Fruit fly (Drosophila melanogaster) whole organism, embryonic: ENCODE measurements around the gene snu.
A peak's percentile ranks its signal among the peaks of the same experiment; 100 is the strongest.

Experiments used
- ATbp ChIP-seq: fragments of 200-800 bp; sonication (Bioruptor generic); optimal IDR thresholded peaks from 2 replicates; lab custom pipeline; 2017; ENCODE audit warnings: missing biosample characterization, mild to moderate bottlenecking, missing genetic modification characterization, missing genetic modification reagents
- Ada2b ChIP-seq: fragments of 200-800 bp; sonication (Bioruptor generic); IDR thresholded peaks from 2 replicates; pipeline ENCODE4 v1.3.6; 2022; ENCODE audit warnings: missing biosample characterization, missing genetic modification characterization
- CG10366 ChIP-seq: fragments of 200-800 bp; sonication (Bioruptor generic); IDR thresholded peaks from 2 replicates; pipeline ENCODE4 v1.3.6; 2022; ENCODE audit warnings: missing biosample characterization, missing genetic modification characterization
- CG11560 ChIP-seq: fragments of 200-800 bp; sonication (Bioruptor generic); IDR thresholded peaks from 3 replicates; pipeline ENCODE4 v1.3.6; 2022; ENCODE audit warnings: missing biosample characterization, missing genetic modification characterization
- CG12071 ChIP-seq: fragments of 200-800 bp; sonication (Bioruptor generic); optimal IDR thresholded peaks from 3 replicates; lab custom pipeline; 2018; ENCODE audit warnings: missing biosample characterization, mild to moderate bottlenecking, missing genetic modification characterization
- CG12769 ChIP-seq: fragments of 200-800 bp; sonication (Bioruptor generic); optimal IDR thresholded peaks from 2 replicates; lab custom pipeline; 2019; ENCODE audit warnings: missing biosample characterization, mild to moderate bottlenecking, missing genetic modification characterization, moderate library complexity
- CG1602 ChIP-seq: fragments of 200-800 bp; sonication (Bioruptor generic); optimal IDR thresholded peaks from 3 replicates; lab custom pipeline; 2016; ENCODE audit warnings: missing biosample characterization, missing genetic modification characterization
- CG17568 ChIP-seq: fragments of 200-800 bp; sonication (Bioruptor generic); optimal IDR thresholded peaks from 2 replicates; lab custom pipeline; 2018; ENCODE audit warnings: missing biosample characterization, mild to moderate bottlenecking, missing genetic modification characterization, moderate library complexity
- CG18262 ChIP-seq: fragments of 200-800 bp; optimal IDR thresholded peaks from 3 replicates; lab custom pipeline; 2019; ENCODE audit warnings: missing biosample characterization, mild to moderate bottlenecking, missing genetic modification characterization, moderate library complexity
- CG18599 ChIP-seq: fragments of 200-800 bp; sonication (Bioruptor generic); optimal IDR thresholded peaks from 3 replicates; lab custom pipeline; 2017; ENCODE audit warnings: missing biosample characterization, missing genetic modification characterization, mild to moderate bottlenecking, moderate library complexity, missing genetic modification reagents
- CG18764 ChIP-seq: fragments of 200-800 bp; sonication (Bioruptor generic); optimal IDR thresholded peaks from 3 replicates; lab custom pipeline; 2016; ENCODE audit warnings: missing biosample characterization, missing genetic modification characterization
- CG31224 ChIP-seq: fragments of 200-800 bp; sonication (Bioruptor generic); IDR thresholded peaks from 2 replicates; pipeline ENCODE4 v1.3.6; 2022; ENCODE audit warnings: missing biosample characterization, missing genetic modification characterization
- CG3163 ChIP-seq: fragments of 200-800 bp; sonication (Bioruptor generic); optimal IDR thresholded peaks from 3 replicates; lab custom pipeline; 2016; ENCODE audit warnings: missing biosample characterization, missing genetic modification characterization
- CG5245 ChIP-seq: fragments of 200-800 bp; sonication (Bioruptor generic); optimal IDR thresholded peaks from 3 replicates; lab custom pipeline; 2016; ENCODE audit warnings: missing biosample characterization, missing genetic modification characterization
- CG6654 ChIP-seq: fragments of 200-800 bp; sonication (Bioruptor generic); optimal IDR thresholded peaks from 2 replicates; lab custom pipeline; 2017; ENCODE audit warnings: missing biosample characterization, mild to moderate bottlenecking, missing genetic modification characterization
- CG7372 ChIP-seq: fragments of 200-800 bp; sonication (Bioruptor generic); IDR thresholded peaks from 2 replicates; pipeline ENCODE4 v1.3.6; 2022; ENCODE audit warnings: missing biosample characterization, missing genetic modification characterization
- CG7745 ChIP-seq: fragments of 200-800 bp; sonication (Bioruptor generic); optimal IDR thresholded peaks from 2 replicates; lab custom pipeline; 2018; ENCODE audit warnings: missing biosample characterization, mild to moderate bottlenecking, missing genetic modification characterization, moderate library complexity
- CG8359 ChIP-seq: fragments of 200-800 bp; sonication (Bioruptor generic); optimal IDR thresholded peaks from 2 replicates; lab custom pipeline; 2017; ENCODE audit warnings: missing biosample characterization, mild to moderate bottlenecking, missing genetic modification characterization, borderline replicate concordance
- CG9609 ChIP-seq: fragments of 200-800 bp; sonication (Bioruptor generic); optimal IDR thresholded peaks from 3 replicates; lab custom pipeline; 2016; ENCODE audit warnings: missing biosample characterization, missing genetic modification characterization
- CG9817 ChIP-seq: fragments of 200-800 bp; sonication (Bioruptor generic); optimal IDR thresholded peaks from 2 replicates; lab custom pipeline; 2018; ENCODE audit warnings: missing biosample characterization, mild to moderate bottlenecking, missing genetic modification characterization, moderate library complexity
- Fer1 ChIP-seq: fragments of 200-800 bp; sonication (Bioruptor generic); optimal IDR thresholded peaks from 2 replicates; lab custom pipeline; 2017; ENCODE audit warnings: missing biosample characterization, mild to moderate bottlenecking, missing genetic modification characterization
- Hey ChIP-seq: fragments of 200-800 bp; sonication (Bioruptor generic); optimal IDR thresholded peaks from 3 replicates; lab custom pipeline; 2018; ENCODE audit warnings: missing biosample characterization, mild to moderate bottlenecking, missing genetic modification characterization
- Hsf ChIP-seq: fragments of 200-800 bp; sonication (Bioruptor generic); optimal IDR thresholded peaks from 3 replicates; lab custom pipeline; 2016; ENCODE audit warnings: missing biosample characterization, missing genetic modification characterization
- Nf-YB ChIP-seq: fragments of 200-800 bp; sonication (Bioruptor generic); optimal IDR thresholded peaks from 3 replicates; lab custom pipeline; 2019; ENCODE audit warnings: missing biosample characterization, mild to moderate bottlenecking, missing genetic modification characterization, moderate library complexity
- Pdp1 ChIP-seq, 2 experiments: fragments of 200-800 bp; sonication (Bioruptor generic); optimal IDR thresholded peaks; 3 replicates each; lab custom pipeline; 2016; ENCODE audit warnings: missing biosample characterization in 2 of 2, missing genetic modification characterization in 2 of 2, mild to moderate bottlenecking in 1 of 2, moderate library complexity in 1 of 2
- Sox102F ChIP-seq: fragments of 200-800 bp; sonication (Bioruptor generic); optimal IDR thresholded peaks from 2 replicates; lab custom pipeline; 2018; ENCODE audit warnings: missing biosample characterization, mild to moderate bottlenecking, missing genetic modification characterization, moderate library complexity
- ac ChIP-seq: fragments of 200-800 bp; sonication (Bioruptor generic); optimal IDR thresholded peaks from 3 replicates; lab custom pipeline; 2017; ENCODE audit warnings: missing biosample characterization, mild to moderate bottlenecking, missing genetic modification characterization
- al ChIP-seq: fragments of 200-800 bp; sonication (Bioruptor generic); IDR thresholded peaks from 2 replicates; pipeline ENCODE4 v1.3.6; 2022; ENCODE audit warnings: missing biosample characterization, missing genetic modification characterization
- ato ChIP-seq: fragments of 200-800 bp; sonication (Bioruptor generic); IDR thresholded peaks from 2 replicates; pipeline ENCODE4 v1.3.6; 2022; ENCODE audit warnings: missing biosample characterization, missing genetic modification characterization; ENCODE audit not compliant: partially characterized antibody
- bab2 ChIP-seq: fragments of 200-800 bp; sonication (Bioruptor generic); optimal IDR thresholded peaks from 2 replicates; lab custom pipeline; 2016; ENCODE audit warnings: missing biosample characterization, missing genetic modification characterization
- cad ChIP-seq: fragments of >200 bp; optimal IDR thresholded peaks from 2 replicates; lab custom pipeline; 2017; ENCODE audit warnings: missing biosample characterization, missing genetic modification characterization
- dimm ChIP-seq: fragments of 200-800 bp; sonication (Bioruptor generic); IDR thresholded peaks from 2 replicates; pipeline ENCODE4 v1.3.6; 2022; ENCODE audit warnings: missing biosample characterization, missing genetic modification characterization
- dm ChIP-seq: fragments of 200-800 bp; sonication (Bioruptor generic); optimal IDR thresholded peaks from 3 replicates; lab custom pipeline; 2016; ENCODE audit warnings: missing biosample characterization, missing genetic modification characterization
- dmrt99B ChIP-seq: fragments of 200-800 bp; sonication (Bioruptor generic); optimal IDR thresholded peaks from 2 replicates; lab custom pipeline; 2018; ENCODE audit warnings: missing biosample characterization, mild to moderate bottlenecking, missing genetic modification characterization, moderate library complexity
- dysf ChIP-seq: fragments of 200-800 bp; sonication (Bioruptor generic); IDR thresholded peaks from 3 replicates; pipeline ENCODE4 v1.3.6; 2022; ENCODE audit warnings: missing biosample characterization, missing genetic modification characterization
- fd96Cb ChIP-seq: fragments of 200-800 bp; sonication (Bioruptor generic); optimal IDR thresholded peaks from 2 replicates; lab custom pipeline; 2018; ENCODE audit warnings: missing biosample characterization, mild to moderate bottlenecking, missing genetic modification characterization, moderate library complexity
- gsb ChIP-seq: fragments of 200-800 bp; sonication (Bioruptor generic); IDR thresholded peaks from 2 replicates; pipeline ENCODE4 v1.3.6; 2022; ENCODE audit warnings: missing biosample characterization, missing genetic modification characterization
- kni ChIP-seq: fragments of 200-800 bp; sonication (Bioruptor generic); optimal IDR thresholded peaks from 3 replicates; lab custom pipeline; 2017; ENCODE audit warnings: mild to moderate bottlenecking, missing biosample characterization, missing genetic modification reagents, missing genetic modification characterization
- lilli ChIP-seq: fragments of 200-800 bp; sonication (Bioruptor generic); optimal IDR thresholded peaks from 3 replicates; lab custom pipeline; 2016; ENCODE audit warnings: missing biosample characterization, missing genetic modification characterization
- pan ChIP-seq, 4 experiments: fragments of >200 bp in 3 of 4; fragments of 200-800 bp in 1 of 4; sonication (Bioruptor generic) in 1 of 4; optimal IDR thresholded peaks in 3 of 4; IDR thresholded peaks in 1 of 4; 2 replicates each; pipeline versions ENCODE4 v1.3.6 to Lab custom; 2017 to 2022; ENCODE audit warnings: missing biosample characterization in 2 of 4, missing genetic modification characterization in 2 of 4, mixed read lengths in 1 of 4
- pum ChIP-seq: fragments of 200-800 bp; sonication (Bioruptor generic); optimal IDR thresholded peaks from 2 replicates; lab custom pipeline; 2016; ENCODE audit warnings: missing biosample characterization, missing genetic modification characterization
- repo ChIP-seq: fragments of 200-800 bp; sonication (Bioruptor generic); optimal IDR thresholded peaks from 2 replicates; lab custom pipeline; 2016; ENCODE audit warnings: missing biosample characterization, missing genetic modification characterization
- sd ChIP-seq: fragments of 200-800 bp; sonication (Bioruptor generic); optimal IDR thresholded peaks from 3 replicates; lab custom pipeline; 2018; ENCODE audit warnings: missing biosample characterization, mild to moderate bottlenecking, missing genetic modification characterization, moderate library complexity
- sima ChIP-seq: fragments of 200-800 bp; sonication (Bioruptor generic); optimal IDR thresholded peaks from 2 replicates; lab custom pipeline; 2016; ENCODE audit warnings: missing biosample characterization, missing genetic modification characterization
- sqz ChIP-seq: fragments of 200-800 bp; sonication (Bioruptor generic); optimal IDR thresholded peaks from 3 replicates; lab custom pipeline; 2018; ENCODE audit warnings: missing biosample characterization, mild to moderate bottlenecking, missing genetic modification characterization
- vnd ChIP-seq: fragments of 200-800 bp; sonication (Bioruptor generic); IDR thresholded peaks from 3 replicates; pipeline ENCODE4 v1.3.6; 2022; ENCODE audit warnings: missing biosample characterization, missing genetic modification characterization; ENCODE audit not compliant: partially characterized antibody

snu gene

DNA sequence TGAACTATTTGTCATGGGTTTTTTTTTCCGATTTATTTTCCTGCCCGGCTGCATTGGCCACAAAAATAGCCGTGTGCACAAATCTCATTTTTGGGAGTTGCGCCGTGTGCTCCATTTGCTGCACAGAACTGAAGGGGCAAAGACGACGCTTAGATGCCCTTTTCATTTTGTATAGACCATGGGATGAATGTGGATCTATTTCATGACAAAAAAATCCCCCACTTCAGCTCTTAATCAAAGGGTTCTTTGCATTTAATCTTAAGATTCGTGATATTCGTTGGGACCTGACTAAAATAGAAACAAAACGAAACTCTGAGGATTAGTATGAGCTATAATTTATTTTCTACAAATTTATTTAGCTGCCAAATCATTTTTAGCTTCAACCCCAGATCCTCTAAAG lies 44.7 kb upstream of the snu start (continued):
- TF ChIP-seq vnd (GFP tag; lab: Robert Waterston, UW) (no peak), CG18262 (tag; lab: Kevin White, UChicago) (peak; percentile 42), al (GFP tag; lab: Robert Waterston, UW) (no peak), CG3163 (no peak), dmrt99B (tag; lab: Kevin White, UChicago) (peak; percentile 20), Hey (no peak), kni (GFP tag; lab: Kevin White, UChicago) (no peak), Sox102F (GFP tag; lab: Kevin White, UChicago) (peak; percentile 26), ATbp (GFP tag; lab: Kevin White, UChicago) (no peak), fd96Cb (tag; lab: Kevin White, UChicago) (peak; percentile 18), CG8359 (GFP tag; lab: Kevin White, UChicago) (peak; percentile 9), Nf-YB (GFP tag; lab: Kevin White, UChicago) (no peak)

DNA sequence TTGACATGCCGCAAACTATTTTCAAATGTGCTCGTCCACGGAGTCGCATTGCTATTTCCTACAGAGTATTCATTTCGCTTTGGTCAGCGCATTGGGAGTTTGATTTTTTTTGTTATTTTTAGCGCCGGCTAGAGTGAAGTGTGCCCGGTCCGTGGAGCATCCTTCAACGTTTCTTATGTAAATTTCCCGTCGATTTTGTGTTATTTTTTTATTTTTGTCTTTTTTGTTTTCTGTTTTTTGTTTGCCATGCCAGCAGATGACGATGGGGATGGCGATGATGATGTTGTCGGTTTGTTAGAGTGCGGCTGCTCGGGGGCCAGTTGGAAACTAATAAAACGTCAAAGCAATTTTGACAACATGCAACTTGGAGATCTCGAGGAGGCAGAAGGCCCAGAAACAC lies 44.0 kb upstream of the snu start:
- TF ChIP-seq sqz (peak; percentile 13), Pdp1 (GFP tag; optimal IDR thresholded peaks at IDR 0.05; lab: Kevin White, UChicago) (peak in 1 of 2 experiments; percentile 34), bab2 (GFP tag; lab: Kevin White, UChicago) (no peak)

DNA sequence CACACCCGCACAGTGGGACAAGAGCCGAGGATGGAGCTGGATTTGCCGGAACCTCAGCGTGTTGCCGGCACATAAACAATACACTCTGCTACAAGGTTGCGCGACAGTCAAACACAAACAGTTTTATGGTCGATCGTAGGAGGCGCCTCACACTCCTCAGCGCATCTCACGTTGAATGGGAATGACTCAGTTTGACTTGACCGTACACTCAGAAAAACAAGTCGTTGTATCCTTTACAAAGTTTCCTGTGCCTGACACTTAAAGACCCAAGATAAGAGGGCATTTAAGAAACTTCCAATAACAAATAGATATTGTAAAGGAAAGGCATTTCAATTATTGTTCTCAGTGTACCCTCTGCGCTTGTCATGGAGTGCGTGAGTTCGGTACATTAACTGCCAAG lies 43.1 kb upstream of the snu start:
- TF ChIP-seq CG12769 (tag; lab: Kevin White, UChicago) (peak; percentile 45), repo (peak; percentile 13), CG18764 (GFP tag; lab: Kevin White, UChicago) (peak; percentile 53), sima (no peak), CG11560 (tag; lab: Robert Waterston, UW) (no peak), gsb (GFP tag; lab: Robert Waterston, UW) (0 out of 2 replicates have a peak, but pooled peaks have one; percentile 14), pum (GFP tag; lab: Kevin White, UChicago) (peak; percentile 60), ato (GFP tag; lab: Robert Waterston, UW) (no peak), Hsf (peak; percentile 52), CG9609 (GFP tag; lab: Kevin White, UChicago) (peak; percentile 28), CG17568 (GFP tag; lab: Kevin White, UChicago) (no peak), CG10366 (GFP tag; lab: Robert Waterston, UW) (peak; percentile 51; the same call in 1 of the 2 replicates), dm (no peak), ac (GFP tag; lab: Kevin White, UChicago) (peak; percentile 34), lilli (peak; percentile 55), CG18599 (GFP tag; lab: Kevin White, UChicago) (peak; percentile 76), dysf (GFP tag; lab: Robert Waterston, UW) (peak; percentile 38; the same call in 2 of the 3 replicates), dimm (GFP tag; lab: Robert Waterston, UW) (no peak), CG6654 (GFP tag; lab: Kevin White, UChicago) (peak; percentile 9), sd (tag; lab: Kevin White, UChicago) (no peak), CG7745 (tag; lab: Kevin White, UChicago) (no peak), CG31224 (GFP tag; lab: Robert Waterston, UW) (0 out of 2 replicates have a peak, but pooled peaks have one; percentile 23), cad (GFP tag; lab: Kevin White, UChicago) (peak; percentile 89), Pdp1 (GFP tag; optimal IDR thresholded peaks at IDR 0.05; lab: Kevin White, UChicago) (peak; percentile 12 to 55), CG5245 (GFP tag; lab: Kevin White, UChicago) (peak; percentile 58), CG1602 (peak; percentile 13), pan (optimal IDR thresholded peaks at IDR 0.05; lab: Kevin White, UChicago) (no peak), pan (GFP tag; optimal IDR thresholded peaks at IDR 0.05 in 1 of 2, IDR thresholded peaks at IDR 0.05 in 1 of 2) (peak in 1 of 2 experiments; percentile 45), CG9817 (tag; lab: Kevin White, UChicago) (peak; percentile 19), ATbp (GFP tag; lab: Kevin White, UChicago) (peak; percentile 13), Ada2b (GFP tag; lab: Robert Waterston, UW) (peak; percentile 57), CG12071 (peak; percentile 53), CG7372 (GFP tag; lab: Robert Waterston, UW) (0 out of 2 replicates have a peak, but pooled peaks have one; percentile 27), Fer1 (GFP tag; lab: Kevin White, UChicago) (peak; percentile 27)
